Fruit fly (Drosophila melanogaster) whole organism, prepupa: ENCODE results near the gene CG43072.

Experiments used
- CG9139 ChIP-seq: fragments of 200-800 bp; sonication (Bioruptor generic); optimal IDR thresholded peaks from 3 replicates; lab custom pipeline; 2017; ENCODE audit warnings: missing biosample characterization, mild to moderate bottlenecking, missing genetic modification characterization
- Gug ChIP-seq: fragments of 200-800 bp; sonication (Bioruptor generic); IDR thresholded peaks from 2 replicates; pipeline ENCODE4 v1.3.6; 2022; ENCODE audit warnings: missing biosample characterization, missing genetic modification characterization
- Hr4 ChIP-seq: fragments of 200-800 bp; sonication (Bioruptor generic); optimal IDR thresholded peaks from 3 replicates; lab custom pipeline; 2016; ENCODE audit warnings: missing biosample characterization, missing genetic modification characterization
- esn ChIP-seq: fragments of 200-800 bp; sonication (Bioruptor generic); optimal IDR thresholded peaks from 2 replicates; lab custom pipeline; 2016; ENCODE audit warnings: missing biosample characterization, mild to moderate bottlenecking, missing genetic modification characterization, moderate library complexity

- TF ChIP-seq esn (GFP tag; lab: Kevin White, UChicago) (no peak), Gug (GFP tag; lab: Robert Waterston, UW) (no peak), CG9139 (no peak), Hr4 (GFP tag; lab: Kevin White, UChicago) (no peak)
Observed at dm6 chr3L:21099908-21100307, 34.3 kb downstream of the CG43072 start.
